Fruit fly (Drosophila melanogaster) S2 (cell line): ENCODE data around the gene Drak.

Experiments
- CG8478 ChIP-seq: fragments of >200 bp; optimal IDR thresholded peaks from 2 replicates; lab custom pipeline; 2018
- CTCF ChIP-seq, 2 experiments: fragments of >200 bp; optimal IDR thresholded peaks; 2 replicates each; lab custom pipeline; 2018

DNA sequence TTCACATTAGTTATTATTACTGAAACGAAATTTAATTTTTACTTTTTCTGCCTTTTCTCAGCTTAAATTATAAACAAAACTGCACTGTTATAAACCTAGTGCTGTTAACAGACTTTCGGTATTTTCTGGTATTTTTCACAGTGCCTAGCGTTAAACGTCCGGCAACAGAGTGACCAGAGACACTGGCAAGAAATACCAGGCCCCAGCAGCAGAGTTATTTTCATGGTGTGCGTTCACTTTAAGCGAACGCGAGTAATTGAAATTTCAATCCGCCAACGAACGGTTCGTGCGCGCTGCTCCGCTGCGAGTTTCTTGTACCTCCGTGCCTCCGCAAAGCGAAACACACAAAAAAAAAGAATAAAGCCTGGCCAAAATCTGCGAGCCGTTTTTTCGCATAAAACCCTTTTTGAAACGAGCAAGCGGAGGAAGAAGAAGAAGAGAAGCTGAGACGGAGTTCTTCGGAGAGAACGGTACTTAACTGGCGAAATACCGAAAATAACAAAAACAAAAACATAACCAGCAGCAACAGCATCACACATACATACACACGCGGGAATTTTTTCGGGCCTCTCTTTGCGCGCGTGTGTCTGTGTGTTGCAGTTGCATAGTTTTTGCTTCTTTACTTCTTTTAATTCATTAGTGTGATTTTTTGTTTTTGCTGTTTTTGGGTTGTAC is at the start of gene Drak:
- TF ChIP-seq CG8478 (lab: Kevin White, UChicago) (no peak), CTCF (optimal IDR thresholded peaks at IDR 0.05; lab: Kevin White, UChicago) (no peak)
